Worm (Caenorhabditis elegans): ENCODE measurements around the gene Y82E9BR.17.

The Y82E9BR.17 gene

DNA sequence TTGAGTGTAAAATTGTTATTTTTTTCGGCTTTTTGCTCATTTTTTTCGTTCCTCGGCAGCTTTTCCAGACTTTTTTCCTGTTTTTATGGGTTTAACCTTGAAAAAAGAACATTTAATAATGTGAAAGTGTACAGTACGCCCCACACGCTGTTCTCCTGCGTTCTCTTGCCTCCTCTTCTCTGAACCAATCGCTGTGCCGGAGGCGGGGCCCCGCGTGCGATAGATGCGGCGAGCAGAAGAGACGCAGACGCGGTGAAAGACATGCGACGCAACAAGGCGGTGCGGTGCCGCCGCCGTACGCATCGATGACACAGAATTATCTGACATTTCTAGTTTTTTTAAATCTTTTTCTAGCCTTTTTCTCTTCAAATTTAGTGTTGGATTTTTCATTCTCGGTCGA lies 18.8 kb downstream of the Y82E9BR.17 start:
- TF ChIP-seq aha-1 (tag) (peak; percentile 24), pqm-1 (tag; optimal IDR thresholded peaks at IDR 0.05) (no peak), set-16 (GFP tag; IDR thresholded peaks at IDR 0.05) (peak; percentile 80), lsy-2 (tag; optimal IDR thresholded peaks at IDR 0.05) (peak in 1 of 2 experiments; percentile 55), hmg-1.1 (GFP tag; IDR thresholded peaks at IDR 0.05) (0 out of 2 replicates have a peak, but pooled peaks have one; percentile 40), spr-3 (GFP tag; optimal IDR thresholded peaks at IDR 0.05) (no peak), dmd-8 (GFP tag; IDR thresholded peaks at IDR 0.05) (no peak)

ce11 chrIII:1429920-1430437 lies 25.6 kb downstream of the Y82E9BR.17 start:
- TF ChIP-seq lim-7 (GFP tag; IDR thresholded peaks at IDR 0.05), result no peak
- TF ChIP-seq daf-19 (GFP tag; conservative IDR thresholded peaks at IDR 0.05), result no peak
- TF ChIP-seq daf-8 (GFP tag; IDR thresholded peaks at IDR 0.05), result no peak
- peak; percentile 11 for TF ChIP-seq fkh-10 (GFP tag; optimal IDR thresholded peaks at IDR 0.05)
- TF ChIP-seq mep-1 (tag; optimal IDR thresholded peaks at IDR 0.05), result peak; percentile 10
- no peak for TF ChIP-seq madf-9 (GFP tag; conservative IDR thresholded peaks at IDR 0.05)
- no peak for TF ChIP-seq vab-7 (GFP tag; IDR thresholded peaks at IDR 0.05)
- no peak for TF ChIP-seq Y105C5A.15 (GFP tag; IDR thresholded peaks at IDR 0.05)
- TF ChIP-seq F44E2.7 (GFP tag; IDR thresholded peaks at IDR 0.05), result no peak
- no peak for TF ChIP-seq madf-5 (GFP tag; IDR thresholded peaks at IDR 0.05)
- no peak for TF ChIP-seq ceh-28 (tag; optimal IDR thresholded peaks at IDR 0.05)
- no peak for TF ChIP-seq F37D6.2 (tag; optimal IDR thresholded peaks at IDR 0.05)
- no peak for TF ChIP-seq R02D3.7 (tag; optimal IDR thresholded peaks at IDR 0.05)
- TF ChIP-seq egl-43 (GFP tag; IDR thresholded peaks at IDR 0.05), result no peak
- no peak for TF ChIP-seq nhr-41 (GFP tag; IDR thresholded peaks at IDR 0.05)
- no peak for TF ChIP-seq zfp-2 (tag; optimal IDR thresholded peaks at IDR 0.05)
- TF ChIP-seq daf-16 (GFP tag; optimal IDR thresholded peaks at IDR 0.05), result no peak
- TF ChIP-seq daf-16 (tag; optimal IDR thresholded peaks at IDR 0.05), result no peak
- no peak for TF ChIP-seq tag-97 (GFP tag; IDR thresholded peaks at IDR 0.05)
- no peak for TF ChIP-seq daf-12 (tag; optimal IDR thresholded peaks at IDR 0.05)
- TF ChIP-seq attf-4 (tag; optimal IDR thresholded peaks at IDR 0.05), result no peak
- TF ChIP-seq dmd-9 (GFP tag; IDR thresholded peaks at IDR 0.05), result no peak
- peak in 1 of 2 experiments; percentile 7 for TF ChIP-seq lsy-2 (tag; optimal IDR thresholded peaks at IDR 0.05)
- TF ChIP-seq hmg-1.1 (GFP tag; IDR thresholded peaks at IDR 0.05), result peak; percentile 61
- no peak for TF ChIP-seq egl-27 (tag; optimal IDR thresholded peaks at IDR 0.05)
- TF ChIP-seq hlh-30 (tag; optimal IDR thresholded peaks at IDR 0.05; ENCODE audit: insufficient read depth), result peak; percentile 9
- no peak for TF ChIP-seq nhr-6 (tag; optimal IDR thresholded peaks at IDR 0.05)
- no peak for TF ChIP-seq F26F4.8 (GFP tag; conservative IDR thresholded peaks at IDR 0.05)

ce11 chrIII:1429275-1429674 lies 26.3 kb downstream of the Y82E9BR.17 start:
- TF ChIP-seq lin-38 (GFP tag; IDR thresholded peaks at IDR 0.05), result peak; percentile 81
- TF ChIP-seq skn-1 (tag; optimal IDR thresholded peaks at IDR 0.05), result no peak
- TF ChIP-seq ceh-28 (tag; optimal IDR thresholded peaks at IDR 0.05), result peak; percentile 6
- peak; percentile 8 for TF ChIP-seq aha-1 (tag)

- TF ChIP-seq duxl-1 (tag; optimal IDR thresholded peaks at IDR 0.05; ENCODE audit: poor library complexity), result no peak
- TF ChIP-seq ceh-28 (tag; optimal IDR thresholded peaks at IDR 0.05), result no peak
- peak; percentile 70 for TF ChIP-seq lin-38 (GFP tag; IDR thresholded peaks at IDR 0.05)
Observed at ce11 chrIII:1428448-1428847, 27.1 kb downstream of the Y82E9BR.17 start.
